Fruit fly (Drosophila melanogaster) whole organism, embryonic: ENCODE results near the gene meso18E.
A peak's percentile ranks its signal among the peaks of the same experiment; 100 is the strongest.

Experiments used
- Aef1 ChIP-seq: fragments of 200-800 bp; sonication (Bioruptor generic); IDR thresholded peaks from 3 replicates; pipeline ENCODE4 v1.3.6; 2022; ENCODE audit warnings: missing biosample characterization, missing genetic modification characterization
- Atf3 ChIP-seq: fragments of 200-800 bp; sonication (Bioruptor generic); optimal IDR thresholded peaks from 3 replicates; lab custom pipeline; 2016; ENCODE audit warnings: missing biosample characterization, missing genetic modification characterization
- Bteb2 ChIP-seq: fragments of 200-800 bp; sonication (Bioruptor generic); optimal IDR thresholded peaks from 2 replicates; lab custom pipeline; 2016; ENCODE audit warnings: missing biosample characterization, missing genetic modification characterization
- CG10209 ChIP-seq: fragments of 200-800 bp; sonication (Bioruptor generic); optimal IDR thresholded peaks from 3 replicates; lab custom pipeline; 2017; ENCODE audit warnings: missing biosample characterization, mild to moderate bottlenecking, missing genetic modification characterization, missing genetic modification reagents
- CG10366 ChIP-seq: fragments of 200-800 bp; sonication (Bioruptor generic); IDR thresholded peaks from 2 replicates; pipeline ENCODE4 v1.3.6; 2022; ENCODE audit warnings: missing biosample characterization, missing genetic modification characterization
- CG10543 ChIP-seq: fragments of 200-800 bp; sonication (Bioruptor generic); optimal IDR thresholded peaks from 3 replicates; lab custom pipeline; 2017; ENCODE audit warnings: missing biosample characterization, mild to moderate bottlenecking, missing genetic modification characterization, moderate library complexity
- CG10654 ChIP-seq: fragments of 200-800 bp; sonication (Bioruptor generic); optimal IDR thresholded peaks from 2 replicates; lab custom pipeline; 2016; ENCODE audit warnings: missing biosample characterization, missing genetic modification characterization
- CG12104 ChIP-seq: fragments of 200-800 bp; sonication (Bioruptor generic); optimal IDR thresholded peaks from 3 replicates; lab custom pipeline; 2016; ENCODE audit warnings: missing biosample characterization, missing genetic modification characterization
- CG12155 ChIP-seq: fragments of 200-800 bp; sonication (Bioruptor generic); optimal IDR thresholded peaks from 3 replicates; lab custom pipeline; 2016; ENCODE audit warnings: missing biosample characterization, missing genetic modification characterization
- CG12219 ChIP-seq: fragments of 200-800 bp; sonication (Bioruptor generic); optimal IDR thresholded peaks from 3 replicates; lab custom pipeline; 2018; ENCODE audit warnings: missing biosample characterization, mild to moderate bottlenecking, missing genetic modification characterization
- CG12769 ChIP-seq: fragments of 200-800 bp; sonication (Bioruptor generic); optimal IDR thresholded peaks from 2 replicates; lab custom pipeline; 2019; ENCODE audit warnings: missing biosample characterization, mild to moderate bottlenecking, missing genetic modification characterization, moderate library complexity
- CG13775 ChIP-seq: fragments of 200-800 bp; sonication (Bioruptor generic); optimal IDR thresholded peaks from 3 replicates; lab custom pipeline; 2017; ENCODE audit warnings: missing biosample characterization, mild to moderate bottlenecking, missing genetic modification characterization
- CG15011 ChIP-seq: fragments of 200-800 bp; sonication (Bioruptor generic); optimal IDR thresholded peaks from 3 replicates; lab custom pipeline; 2018; ENCODE audit warnings: missing biosample characterization, mild to moderate bottlenecking, missing genetic modification characterization
- CG1647 ChIP-seq: fragments of 200-800 bp; sonication (Bioruptor generic); optimal IDR thresholded peaks from 3 replicates; lab custom pipeline; 2016; ENCODE audit warnings: missing biosample characterization, missing genetic modification characterization
- CG17359 ChIP-seq: fragments of 200-800 bp; sonication (Bioruptor generic); optimal IDR thresholded peaks from 3 replicates; lab custom pipeline; 2018; ENCODE audit warnings: missing biosample characterization, mild to moderate bottlenecking, missing genetic modification characterization, moderate library complexity
- CG2129 ChIP-seq: fragments of 200-800 bp; sonication (Bioruptor generic); IDR thresholded peaks from 2 replicates; pipeline ENCODE4 v1.3.6; 2022; ENCODE audit warnings: missing biosample characterization, missing genetic modification characterization; ENCODE audit not compliant: partially characterized antibody
- CG2875 ChIP-seq: fragments of 200-800 bp; sonication (Bioruptor generic); optimal IDR thresholded peaks from 2 replicates; lab custom pipeline; 2017; ENCODE audit warnings: missing biosample characterization, mild to moderate bottlenecking, missing genetic modification characterization, missing genetic modification reagents
- CG34224 ChIP-seq: fragments of 200-800 bp; sonication (Bioruptor generic); IDR thresholded peaks from 3 replicates; pipeline ENCODE4 v1.3.6; 2022; ENCODE audit warnings: missing biosample characterization, missing genetic modification characterization; ENCODE audit not compliant: partially characterized antibody
- CG4360 ChIP-seq: fragments of 200-800 bp; sonication (Bioruptor generic); IDR thresholded peaks from 2 replicates; pipeline ENCODE4 v1.3.6; 2022; ENCODE audit warnings: missing biosample characterization, missing genetic modification characterization
- CG5180 ChIP-seq: fragments of 200-800 bp; sonication (Bioruptor generic); optimal IDR thresholded peaks from 3 replicates; lab custom pipeline; 2017; ENCODE audit warnings: missing biosample characterization, missing genetic modification characterization, mild to moderate bottlenecking, moderate library complexity, missing genetic modification reagents
- CG6175 ChIP-seq: fragments of 200-800 bp; sonication (Bioruptor generic); IDR thresholded peaks from 3 replicates; pipeline ENCODE4 v1.3.6; 2022; ENCODE audit warnings: missing biosample characterization, missing genetic modification characterization
- CG9215 ChIP-seq: fragments of 200-800 bp; sonication (Bioruptor generic); IDR thresholded peaks from 2 replicates; pipeline ENCODE4 v1.3.6; 2022; ENCODE audit warnings: missing biosample characterization, missing genetic modification characterization
- Camta ChIP-seq: fragments of 200-800 bp; sonication (Bioruptor generic); optimal IDR thresholded peaks from 2 replicates; lab custom pipeline; 2016; ENCODE audit warnings: missing biosample characterization, missing genetic modification characterization
- E2f1 ChIP-seq: fragments of 200-800 bp; sonication (Bioruptor generic); IDR thresholded peaks from 2 replicates; pipeline ENCODE4 v1.3.6; 2022; ENCODE audit warnings: missing biosample characterization, missing genetic modification characterization
- Ets97D ChIP-seq: fragments of 200-800 bp; sonication (Bioruptor generic); optimal IDR thresholded peaks from 3 replicates; lab custom pipeline; 2016; ENCODE audit warnings: missing biosample characterization, missing genetic modification characterization
- GATAe ChIP-seq: fragments of 200-800 bp; sonication (Bioruptor generic); conservative IDR thresholded peaks from 2 replicates; pipeline ENCODE4 v1.3.6; 2022; ENCODE audit warnings: missing biosample characterization, missing genetic modification characterization
- Myb ChIP-seq: fragments of 200-800 bp; sonication (Bioruptor generic); optimal IDR thresholded peaks from 2 replicates; lab custom pipeline; 2016; ENCODE audit warnings: missing biosample characterization, missing genetic modification characterization
- Neu2 ChIP-seq: fragments of 200-800 bp; sonication (Bioruptor generic); optimal IDR thresholded peaks from 3 replicates; lab custom pipeline; 2016; ENCODE audit warnings: missing biosample characterization, missing genetic modification characterization, borderline replicate concordance
- Poxn ChIP-seq: fragments of 200-800 bp; sonication (Bioruptor generic); IDR thresholded peaks from 2 replicates; pipeline ENCODE4 v1.3.6; 2022; ENCODE audit warnings: missing biosample characterization, missing genetic modification characterization
- Ptx1 ChIP-seq: fragments of 200-800 bp; sonication (Bioruptor generic); IDR thresholded peaks from 2 replicates; pipeline ENCODE4 v1.3.6; 2022; ENCODE audit warnings: missing biosample characterization, missing genetic modification characterization
- Ssrp ChIP-seq: fragments of 200-800 bp; sonication (Bioruptor generic); optimal IDR thresholded peaks from 2 replicates; lab custom pipeline; 2018; ENCODE audit warnings: missing biosample characterization, mild to moderate bottlenecking, missing genetic modification characterization, moderate library complexity
- ab ChIP-seq: fragments of 200-800 bp; sonication (Bioruptor generic); optimal IDR thresholded peaks from 2 replicates; lab custom pipeline; 2016; ENCODE audit warnings: missing biosample characterization, missing genetic modification characterization
- al ChIP-seq: fragments of 200-800 bp; sonication (Bioruptor generic); IDR thresholded peaks from 2 replicates; pipeline ENCODE4 v1.3.6; 2022; ENCODE audit warnings: missing biosample characterization, missing genetic modification characterization
- ara ChIP-seq: fragments of 200-800 bp; sonication (Bioruptor generic); IDR thresholded peaks from 2 replicates; pipeline ENCODE4 v1.3.6; 2022; ENCODE audit warnings: missing biosample characterization, missing genetic modification characterization
- cad ChIP-seq: fragments of >200 bp; optimal IDR thresholded peaks from 2 replicates; lab custom pipeline; 2017; ENCODE audit warnings: missing biosample characterization, missing genetic modification characterization
- chif ChIP-seq, 2 experiments: fragments of 200-800 bp; sonication (Bioruptor generic); optimal IDR thresholded peaks; 3 replicates each; lab custom pipeline; 2016; ENCODE audit warnings: missing biosample characterization in 2 of 2, missing genetic modification characterization in 2 of 2
- disco-r ChIP-seq: fragments of 200-800 bp; sonication (Bioruptor generic); optimal IDR thresholded peaks from 2 replicates; lab custom pipeline; 2016; ENCODE audit warnings: missing biosample characterization, missing genetic modification characterization
- eyg ChIP-seq: fragments of 200-800 bp; sonication (Bioruptor generic); optimal IDR thresholded peaks from 3 replicates; lab custom pipeline; 2016; ENCODE audit warnings: missing biosample characterization, missing genetic modification characterization
- ind ChIP-seq: fragments of 200-800 bp; sonication (Bioruptor generic); optimal IDR thresholded peaks from 3 replicates; lab custom pipeline; 2016; ENCODE audit warnings: missing biosample characterization, missing genetic modification characterization
- inv ChIP-seq: fragments of 200-800 bp; sonication (Bioruptor generic); IDR thresholded peaks from 2 replicates; pipeline ENCODE4 v1.3.6; 2022; ENCODE audit warnings: missing biosample characterization, missing genetic modification characterization; ENCODE audit not compliant: partially characterized antibody
- jigr1 ChIP-seq: fragments of 200-800 bp; sonication (Bioruptor generic); IDR thresholded peaks from 3 replicates; pipeline ENCODE4 v1.3.6; 2022; ENCODE audit warnings: missing biosample characterization, missing genetic modification characterization
- lbe ChIP-seq: fragments of 200-800 bp; sonication (Bioruptor generic); optimal IDR thresholded peaks from 2 replicates; lab custom pipeline; 2016; ENCODE audit warnings: missing biosample characterization, mild to moderate bottlenecking, missing genetic modification characterization
- pita ChIP-seq: fragments of 200-800 bp; sonication (Bioruptor generic); optimal IDR thresholded peaks from 2 replicates; lab custom pipeline; 2017; ENCODE audit warnings: missing biosample characterization, mild to moderate bottlenecking, missing genetic modification characterization
- pnt ChIP-seq: fragments of 200-800 bp; sonication (Bioruptor generic); optimal IDR thresholded peaks from 3 replicates; lab custom pipeline; 2016; ENCODE audit warnings: missing biosample characterization, missing genetic modification characterization
- pzg ChIP-seq: fragments of 200-800 bp; sonication (Bioruptor generic); optimal IDR thresholded peaks from 3 replicates; lab custom pipeline; 2018; ENCODE audit warnings: missing biosample characterization, mild to moderate bottlenecking, missing genetic modification characterization, moderate library complexity
- run ChIP-seq: fragments of 200-800 bp; sonication (Bioruptor generic); optimal IDR thresholded peaks from 3 replicates; lab custom pipeline; 2018; ENCODE audit warnings: missing biosample characterization, mild to moderate bottlenecking, missing genetic modification characterization
- sc ChIP-seq, 3 experiments: fragments of >200 bp in 2 of 3; fragments of 200-800 bp in 1 of 3; sonication (Bioruptor generic) in 1 of 3; optimal IDR thresholded peaks; 2 replicates in 2 of 3; 3 replicates in 1 of 3; lab custom pipeline; 2017; ENCODE audit warnings: mild to moderate bottlenecking in 1 of 3, missing biosample characterization in 1 of 3, missing genetic modification characterization in 1 of 3, missing genetic modification reagents in 1 of 3
- sqz ChIP-seq: fragments of 200-800 bp; sonication (Bioruptor generic); optimal IDR thresholded peaks from 3 replicates; lab custom pipeline; 2018; ENCODE audit warnings: missing biosample characterization, mild to moderate bottlenecking, missing genetic modification characterization
- sug ChIP-seq: fragments of 200-800 bp; optimal IDR thresholded peaks from 2 replicates; lab custom pipeline; 2019; ENCODE audit warnings: missing biosample characterization, mild to moderate bottlenecking, missing genetic modification characterization, moderate library complexity
- tap ChIP-seq: fragments of 200-800 bp; optimal IDR thresholded peaks from 3 replicates; lab custom pipeline; 2019; ENCODE audit warnings: missing biosample characterization, mild to moderate bottlenecking, missing genetic modification characterization, moderate library complexity
- tin ChIP-seq: fragments of 200-800 bp; sonication (Bioruptor generic); optimal IDR thresholded peaks from 3 replicates; lab custom pipeline; 2016; ENCODE audit warnings: missing biosample characterization, missing genetic modification characterization

The meso18E gene

dm6 chrX:19697255-19697877 is 15.5 kb downstream of the meso18E start (continued):
- TF ChIP-seq jigr1 (GFP tag; lab: Robert Waterston, UW) (no peak), tin (GFP tag; lab: Kevin White, UChicago) (no peak), CG2875 (GFP tag; lab: Kevin White, UChicago) (peak; percentile 18), Ssrp (tag; lab: Kevin White, UChicago) (no peak), chif (GFP tag; optimal IDR thresholded peaks at IDR 0.05; lab: Kevin White, UChicago) (no peak), ind (no peak), CG9215 (GFP tag; lab: Robert Waterston, UW) (no peak), CG17359 (tag; lab: Kevin White, UChicago) (no peak), Camta (GFP tag; lab: Kevin White, UChicago) (no peak), Bteb2 (GFP tag; lab: Kevin White, UChicago) (no peak), ara (peak; percentile 21; the same call in 1 of the 2 replicates), pita (GFP tag; lab: Kevin White, UChicago) (no peak), sc (optimal IDR thresholded peaks at IDR 0.05; lab: Kevin White, UChicago) (no peak), sc (GFP tag; optimal IDR thresholded peaks at IDR 0.05; lab: Kevin White, UChicago) (no peak), inv (GFP tag; lab: Robert Waterston, UW) (no peak), lbe (no peak), CG15011 (no peak), CG12155 (GFP tag; lab: Kevin White, UChicago) (peak; percentile 52), Aef1 (no peak), CG10209 (GFP tag; lab: Kevin White, UChicago) (peak; percentile 3), Ets97D (GFP tag; lab: Kevin White, UChicago) (no peak), pzg (no peak), CG34224 (GFP tag; lab: Robert Waterston, UW) (no peak), CG2129 (no peak), CG13775 (no peak), CG4360 (no peak), sug (tag; lab: Kevin White, UChicago) (peak; percentile 45), pnt (GFP tag; lab: Kevin White, UChicago) (no peak), sqz (GFP tag; lab: Kevin White, UChicago) (no peak), disco-r (GFP tag; lab: Kevin White, UChicago) (no peak), eyg (no peak), Poxn (GFP tag; lab: Robert Waterston, UW) (no peak), Ptx1 (GFP tag; lab: Robert Waterston, UW) (no peak), CG12769 (tag; lab: Kevin White, UChicago) (no peak), CG10366 (no peak), CG1647 (GFP tag; lab: Kevin White, UChicago) (no peak), GATAe (GFP tag; lab: Robert Waterston, UW) (0 out of 2 replicates have a peak, but pooled peaks have one; percentile 22), al (GFP tag; lab: Robert Waterston, UW) (no peak), Myb (GFP tag; lab: Kevin White, UChicago) (no peak), cad (no peak), CG5180 (GFP tag; lab: Kevin White, UChicago) (no peak), run (tag; lab: Kevin White, UChicago) (no peak), Atf3 (no peak), E2f1 (GFP tag; lab: Robert Waterston, UW) (no peak), ab (GFP tag; lab: Kevin White, UChicago) (no peak), CG6175 (GFP tag; lab: Robert Waterston, UW) (no peak), Neu2 (GFP tag; lab: Kevin White, UChicago) (no peak), CG10543 (GFP tag; lab: Kevin White, UChicago) (peak; percentile 42), tap (tag; lab: Kevin White, UChicago) (no peak), CG10654 (GFP tag; lab: Kevin White, UChicago) (no peak), CG12104 (GFP tag; lab: Kevin White, UChicago) (no peak), CG12219 (GFP tag; lab: Kevin White, UChicago) (no peak)
